Worm (Caenorhabditis elegans) whole organism, L3 larva: ENCODE data around the gene plp-1.
"Not testable (repeated sequence)": the region's sequence is repeated elsewhere in the genome, so short reads cannot be mapped to it uniquely, and the experiment has no call there.

Source experiments
- R02D3.7 ChIP-seq: fragments of 150-350 bp; optimal IDR thresholded peaks from 2 replicates; lab custom pipeline; 2014; ENCODE audit warnings: missing biosample characterization, missing genetic modification characterization
- ZK546.5 ChIP-seq: sonication (generic microtip); optimal IDR thresholded peaks from 2 replicates; lab custom pipeline; 2017; ENCODE audit warnings: missing biosample characterization, missing genetic modification characterization
- aly-2 ChIP-seq: fragments of 150-350 bp; optimal IDR thresholded peaks from 2 replicates; lab custom pipeline; 2014; ENCODE audit warnings: missing biosample characterization, missing genetic modification characterization
- ceh-16 ChIP-seq: sonication (generic microtip); optimal IDR thresholded peaks from 2 replicates; lab custom pipeline; 2017; ENCODE audit warnings: missing biosample characterization, missing genetic modification characterization
- ceh-82 ChIP-seq: fragments of 150-350 bp; optimal IDR thresholded peaks from 2 replicates; lab custom pipeline; 2014; ENCODE audit warnings: missing biosample characterization, missing genetic modification characterization
- ceh-9 ChIP-seq: sonication (generic microtip); optimal IDR thresholded peaks from 2 replicates; lab custom pipeline; 2018; ENCODE audit warnings: missing biosample characterization, missing genetic modification characterization
- egl-27 ChIP-seq: sonication (generic microtip); optimal IDR thresholded peaks from 4 replicates; lab custom pipeline; 2017; ENCODE audit warnings: missing biosample characterization, missing genetic modification reagents, missing genetic modification characterization
- egl-5 ChIP-seq: fragments of 150-350 bp; optimal IDR thresholded peaks from 2 replicates; lab custom pipeline; 2017; ENCODE audit warnings: missing biosample characterization, missing genetic modification reagents, missing genetic modification characterization, inconsistent platforms
- elt-1 ChIP-seq: fragments of 150-350 bp; optimal IDR thresholded peaks from 2 replicates; lab custom pipeline; 2014; ENCODE audit warnings: missing biosample characterization, missing genetic modification characterization
- elt-2 ChIP-seq: sonication (generic microtip); optimal IDR thresholded peaks from 2 replicates; lab custom pipeline; 2016; ENCODE audit warnings: missing genetic modification reagents, mild to moderate bottlenecking, missing genetic modification characterization, missing compliant biosample characterization
- elt-3 ChIP-seq, 3 experiments: fragments of 150-350 bp in 1 of 3; sonication (generic microtip) in 2 of 3; optimal IDR thresholded peaks; 2 replicates in 2 of 3; 4 replicates in 1 of 3; lab custom pipeline; 2014 to 2017; ENCODE audit warnings: missing biosample characterization in 3 of 3, missing genetic modification characterization in 3 of 3
- eor-1 ChIP-seq, 2 experiments: fragments of 150-350 bp; optimal IDR thresholded peaks; 2 replicates each; lab custom pipeline; 2014 to 2018; ENCODE audit warnings: missing biosample characterization in 2 of 2, missing genetic modification characterization in 2 of 2
- fkh-10 ChIP-seq: sonication (generic microtip); optimal IDR thresholded peaks from 2 replicates; lab custom pipeline; 2017; ENCODE audit warnings: missing biosample characterization, missing genetic modification reagents, missing genetic modification characterization
- fkh-2 ChIP-seq: fragments of 150-350 bp; optimal IDR thresholded peaks from 2 replicates; lab custom pipeline; 2014; ENCODE audit warnings: missing biosample characterization, missing genetic modification reagents, missing genetic modification characterization
- fos-1 ChIP-seq: fragments of 150-350 bp; optimal IDR thresholded peaks from 2 replicates; lab custom pipeline; 2014; ENCODE audit warnings: missing biosample characterization, missing genetic modification characterization
- lin-15B ChIP-seq: fragments of 150-350 bp; optimal IDR thresholded peaks from 2 replicates; lab custom pipeline; 2014; ENCODE audit warnings: missing biosample characterization, missing genetic modification characterization
- lin-39 ChIP-seq: fragments of 150-350 bp; optimal IDR thresholded peaks from 2 replicates; lab custom pipeline; 2018; ENCODE audit warnings: missing biosample characterization, missing genetic modification reagents, missing genetic modification characterization
- lsy-12 ChIP-seq: sonication (generic microtip); optimal IDR thresholded peaks from 2 replicates; lab custom pipeline; 2016; ENCODE audit warnings: mild to moderate bottlenecking, missing genetic modification characterization, missing compliant biosample characterization
- mml-1 ChIP-seq: fragments of 150-350 bp; sonication (generic microtip); optimal IDR thresholded peaks from 3 replicates; lab custom pipeline; 2014; ENCODE audit warnings: missing biosample characterization, missing genetic modification characterization
- nfya-1 ChIP-seq: sonication (generic microtip); optimal IDR thresholded peaks from 2 replicates; lab custom pipeline; 2017; ENCODE audit warnings: missing genetic modification characterization, mild to moderate bottlenecking, missing compliant biosample characterization, antibody characterized with exemption, moderate library complexity; ENCODE audit not compliant: insufficient read depth
- nhr-11 ChIP-seq: fragments of 150-350 bp; optimal IDR thresholded peaks from 2 replicates; lab custom pipeline; 2014; ENCODE audit warnings: missing biosample characterization, missing genetic modification characterization
- nhr-12 ChIP-seq: fragments of 150-350 bp; optimal IDR thresholded peaks from 2 replicates; lab custom pipeline; 2014; ENCODE audit warnings: missing biosample characterization, missing genetic modification characterization
- nhr-23 ChIP-seq: fragments of 150-350 bp; optimal IDR thresholded peaks from 2 replicates; lab custom pipeline; 2014; ENCODE audit warnings: missing biosample characterization, missing genetic modification reagents, missing genetic modification characterization
- nhr-237 ChIP-seq: fragments of 150-350 bp; optimal IDR thresholded peaks from 2 replicates; lab custom pipeline; 2014; ENCODE audit warnings: missing biosample characterization, missing genetic modification characterization
- nhr-43 ChIP-seq: sonication (generic microtip); optimal IDR thresholded peaks from 2 replicates; lab custom pipeline; 2016; ENCODE audit warnings: mild to moderate bottlenecking, missing genetic modification characterization, missing compliant biosample characterization; ENCODE audit not compliant: poor library complexity, severe bottlenecking
- nhr-67 ChIP-seq: fragments of 150-350 bp; optimal IDR thresholded peaks from 2 replicates; lab custom pipeline; 2014; ENCODE audit warnings: missing biosample characterization, missing genetic modification characterization
- nhr-77 ChIP-seq: fragments of 150-350 bp; optimal IDR thresholded peaks from 2 replicates; lab custom pipeline; 2014; ENCODE audit warnings: missing biosample characterization, missing genetic modification characterization
- pha-4 ChIP-seq: fragments of 150-350 bp; optimal IDR thresholded peaks from 2 replicates; lab custom pipeline; 2014; ENCODE audit warnings: missing biosample characterization, missing genetic modification reagents, missing genetic modification characterization
- sea-2 ChIP-seq: fragments of 150-350 bp; sonication (generic microtip); optimal IDR thresholded peaks from 4 replicates; lab custom pipeline; 2014; ENCODE audit warnings: missing biosample characterization, missing genetic modification reagents, missing genetic modification characterization
- snpc-4 ChIP-seq: fragments of 150-350 bp; optimal IDR thresholded peaks from 2 replicates; lab custom pipeline; 2014; ENCODE audit warnings: missing biosample characterization, missing genetic modification characterization
- unc-39 ChIP-seq: sonication (generic microtip); optimal IDR thresholded peaks from 4 replicates; lab custom pipeline; 2017; ENCODE audit warnings: missing biosample characterization, missing genetic modification characterization
- unc-62 ChIP-seq: fragments of 150-350 bp; sonication (generic microtip); optimal IDR thresholded peaks from 4 replicates; lab custom pipeline; 2014; ENCODE audit warnings: missing biosample characterization, missing genetic modification reagents, missing genetic modification characterization
- zag-1 ChIP-seq: fragments of 150-350 bp; optimal IDR thresholded peaks from 2 replicates; lab custom pipeline; 2014; ENCODE audit warnings: missing biosample characterization, missing genetic modification characterization
- ztf-11 ChIP-seq: fragments of 150-350 bp; optimal IDR thresholded peaks from 2 replicates; lab custom pipeline; 2014; ENCODE audit warnings: missing biosample characterization, missing genetic modification characterization
- ztf-4 ChIP-seq: fragments of 150-350 bp; optimal IDR thresholded peaks from 2 replicates; lab custom pipeline; 2014; ENCODE audit warnings: missing biosample characterization, missing genetic modification characterization

plp-1 gene

DNA sequence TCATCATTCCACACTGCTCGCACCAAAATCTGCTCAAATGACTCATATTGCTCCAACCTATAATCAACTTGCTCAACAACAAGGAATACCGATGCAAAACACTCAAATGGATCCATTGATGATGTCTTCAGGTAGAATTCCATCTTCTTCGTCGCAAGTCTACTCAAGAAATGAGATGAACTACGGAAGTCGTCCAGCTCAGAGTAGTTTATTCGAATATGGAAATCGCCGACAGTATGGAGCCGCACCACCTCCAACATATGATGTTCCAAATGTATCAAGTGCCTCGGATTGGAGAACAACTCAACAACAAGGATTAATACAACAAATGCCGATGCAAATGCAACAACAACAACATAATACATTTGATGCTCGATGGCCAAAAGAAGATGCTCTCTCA is 10.1 kb upstream of the plp-1 start:
- no peak for TF ChIP-seq fos-1 (tag; lab: Kevin White, UChicago)
- TF ChIP-seq elt-3 (tag; optimal IDR thresholded peaks at IDR 0.05; lab: Kevin White, UChicago): no peak
- no peak for TF ChIP-seq nhr-12 (tag; lab: Kevin White, UChicago)
- TF ChIP-seq elt-1 (tag; lab: Kevin White, UChicago): no peak
- no peak for TF ChIP-seq ztf-4 (tag; lab: Kevin White, UChicago)
- TF ChIP-seq R02D3.7 (tag; lab: Kevin White, UChicago): no peak
- TF ChIP-seq snpc-4 (tag; lab: Kevin White, UChicago): no peak
- TF ChIP-seq lsy-12 (tag; lab: Kevin White, UChicago): no peak
- TF ChIP-seq zag-1 (tag; lab: Kevin White, UChicago): no peak

DNA sequence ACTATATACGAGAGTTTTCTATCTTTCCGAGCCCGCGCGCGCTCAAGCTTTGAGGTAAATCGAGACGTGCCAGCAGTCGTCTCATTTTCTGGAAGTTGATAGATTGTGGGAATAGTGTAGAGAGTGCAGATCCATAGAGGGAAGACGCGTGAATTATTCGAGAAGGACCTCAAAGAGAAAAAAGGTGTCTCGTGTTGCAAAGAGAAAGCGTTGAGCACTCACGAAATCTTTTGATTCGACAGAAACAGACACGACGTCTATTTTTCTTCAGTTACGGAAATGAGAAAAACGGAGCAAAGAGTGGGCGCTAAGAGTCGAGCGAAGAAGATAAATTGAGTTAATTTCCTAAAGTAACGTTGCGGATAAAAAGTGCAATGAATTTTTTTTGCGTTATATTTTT is 9.3 kb upstream of the plp-1 start:
- TF ChIP-seq fkh-10 (GFP tag; lab: Kevin White, UChicago) (peak; percentile 63), nfya-1 (tag; lab: Kevin White, UChicago) (peak; percentile 36), unc-39 (tag; lab: Kevin White, UChicago) (no peak), egl-27 (no peak), nhr-237 (no peak), nhr-77 (tag; lab: Kevin White, UChicago) (no peak), nhr-43 (tag; lab: Kevin White, UChicago) (no peak), aly-2 (tag; lab: Kevin White, UChicago) (peak; percentile 50), lsy-12 (tag; lab: Kevin White, UChicago) (no peak), lin-39 (tag; lab: Kevin White, UChicago) (no peak), ceh-16 (tag; lab: Kevin White, UChicago) (no peak), eor-1 (tag; optimal IDR thresholded peaks at IDR 0.05; lab: Kevin White, UChicago) (no peak), ztf-11 (tag; lab: Kevin White, UChicago) (no peak), ZK546.5 (tag; lab: Kevin White, UChicago) (no peak)
- TF ChIP-seq, all 47 proteins: peak for 3

DNA sequence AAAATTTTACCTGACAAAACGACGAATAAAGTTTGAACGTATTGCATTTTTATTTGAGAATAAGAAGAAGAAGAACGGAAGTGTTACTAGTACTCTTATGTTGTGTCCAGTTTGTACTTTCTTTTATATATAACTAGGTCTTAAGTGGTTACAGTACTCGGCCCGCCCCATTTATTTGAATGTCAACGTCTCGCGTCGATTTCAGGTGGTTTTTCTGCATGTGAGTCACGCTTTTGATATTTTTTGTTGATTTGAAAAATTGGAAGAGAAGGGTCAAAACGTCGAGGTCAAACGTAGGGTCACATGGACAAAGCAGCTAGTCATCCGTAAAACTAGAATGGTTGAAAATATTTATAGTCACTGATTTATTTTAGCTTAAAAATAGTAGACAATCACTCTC is 4.2 kb upstream of the plp-1 start, which contains the start of gene F45E4.5:
TSS of gene F45E4.5 (minus strand) at position 101 of the 400 bp plus-strand sequence.
- TF ChIP-seq lin-15B (tag; lab: Kevin White, UChicago) (no peak), nhr-11 (no peak), lin-39 (tag; lab: Kevin White, UChicago) (no peak), egl-5 (tag; lab: Kevin White, UChicago) (no peak), snpc-4 (tag; lab: Kevin White, UChicago) (no peak), fkh-2 (tag; lab: Kevin White, UChicago) (no peak), nhr-23 (tag; lab: Kevin White, UChicago) (no peak), ceh-16 (tag; lab: Kevin White, UChicago) (no peak), nhr-12 (tag; lab: Kevin White, UChicago) (no peak), ceh-9 (no peak), ceh-82 (tag; lab: Kevin White, UChicago) (no peak), nhr-67 (tag; lab: Kevin White, UChicago) (no peak)

DNA sequence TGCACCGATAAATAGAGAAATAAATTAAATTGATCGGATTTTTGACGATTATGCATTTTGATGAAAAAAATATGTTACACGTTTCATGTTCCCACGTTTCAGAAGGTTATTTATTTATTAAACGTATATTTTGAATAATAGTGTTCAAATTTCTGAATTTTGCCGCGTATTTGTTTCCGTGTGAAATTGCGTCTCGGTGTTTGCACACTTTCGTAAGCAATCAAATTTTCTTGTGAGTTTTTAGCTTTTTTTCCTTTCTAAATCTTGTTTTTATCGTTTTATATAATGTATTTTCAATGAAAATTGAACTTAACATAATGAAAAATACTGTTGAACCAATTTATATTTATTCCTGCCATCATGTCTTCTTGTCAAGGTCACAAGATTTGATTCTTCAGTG is 625 bp upstream of the plp-1 start, which contains the start of gene F45E4.6:
TSS of gene F45E4.6 (minus strand) at position 14 of the 400 bp plus-strand sequence.
- TF ChIP-seq mml-1 (tag; lab: Kevin White, UChicago) (no peak), nfya-1 (tag; lab: Kevin White, UChicago) (peak; percentile 39), snpc-4 (tag; lab: Kevin White, UChicago) (peak; percentile 35), nhr-23 (tag; lab: Kevin White, UChicago) (peak; percentile 2), lin-15B (tag; lab: Kevin White, UChicago) (peak; percentile 20), pha-4 (tag; lab: Kevin White, UChicago) (peak; percentile 76), unc-62 (GFP tag; lab: Kevin White, UChicago) (no peak), ceh-9 (no peak)

DNA sequence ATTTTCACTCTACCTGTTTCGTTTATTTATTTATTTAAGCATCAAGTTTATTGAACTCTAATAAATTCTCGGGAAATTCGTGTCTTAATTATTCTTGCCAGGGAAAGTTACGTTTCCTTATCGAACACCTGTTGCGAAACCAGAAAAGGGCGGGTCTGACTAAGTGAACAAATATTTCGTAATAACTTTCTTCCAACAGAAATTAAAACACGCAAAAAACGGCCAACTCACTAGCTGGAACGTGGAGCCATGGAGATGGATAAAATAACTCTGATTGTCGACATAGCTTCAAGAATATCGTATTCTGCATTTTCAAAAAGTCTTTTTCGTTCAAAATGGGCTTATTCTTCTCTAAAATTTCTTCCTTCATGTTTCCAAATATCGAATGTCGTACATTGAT is 1.4 kb downstream of the plp-1 start, which contains the start of gene warf-1:
TSS of gene warf-1 (plus strand) at position 209 of the 400 bp plus-strand sequence.
- not testable (repeated sequence) for TF ChIP-seq sea-2 (GFP tag; lab: Kevin White, UChicago); eor-1 (tag; optimal IDR thresholded peaks at IDR 0.05; lab: Kevin White, UChicago); elt-2 (tag; lab: Kevin White, UChicago)
